Worm (Caenorhabditis elegans): ENCODE measurements around the gene F53B7.7.

ce11 chrV:10961448-10961870, 37.4 kb upstream of the F53B7.7 start:
- no peak for TF ChIP-seq nhr-76 (tag; optimal IDR thresholded peaks at IDR 0.05)
- no peak for TF ChIP-seq elt-3 (tag; optimal IDR thresholded peaks at IDR 0.05)
- no peak for TF ChIP-seq unc-62 (GFP tag; optimal IDR thresholded peaks at IDR 0.05)
- TF ChIP-seq skn-1 (tag; optimal IDR thresholded peaks at IDR 0.05): no peak
- no peak for TF ChIP-seq nhr-237 (tag; optimal IDR thresholded peaks at IDR 0.05)
- no peak for TF ChIP-seq aly-2 (tag; optimal IDR thresholded peaks at IDR 0.05)
- TF ChIP-seq nhr-28 (tag; optimal IDR thresholded peaks at IDR 0.05): no peak
- TF ChIP-seq ZK546.5 (tag; optimal IDR thresholded peaks at IDR 0.05): no peak
- TF ChIP-seq elt-1 (tag; optimal IDR thresholded peaks at IDR 0.05): no peak

Data from whole organism, L3 larva.